Worm (Caenorhabditis elegans) whole organism, midembryonic: ENCODE data around the gene C39D10.11.

Source experiments
- T22C8.4 ChIP-seq: fragments of 200-800 bp; sonication (Bioruptor generic); IDR thresholded peaks from 2 replicates; pipeline ENCODE4 v1.3.6; 2022; ENCODE audit warnings: missing genetic modification characterization, missing compliant biosample characterization
- cog-1 ChIP-seq: sonication (generic microtip); optimal IDR thresholded peaks from 2 replicates; lab custom pipeline; 2016; ENCODE audit warnings: missing genetic modification characterization, missing compliant biosample characterization
- flt-1 ChIP-seq: fragments of 200-800 bp; sonication (Bioruptor generic); IDR thresholded peaks from 2 replicates; pipeline ENCODE4 v1.3.6; 2022; ENCODE audit warnings: missing genetic modification characterization, missing compliant biosample characterization
- klf-2 ChIP-seq: fragments of 200-800 bp; sonication (Bioruptor generic); conservative IDR thresholded peaks from 2 replicates; pipeline ENCODE4 v1.3.6; 2022; ENCODE audit warnings: missing genetic modification reagents, missing genetic modification characterization, missing compliant biosample characterization
- med-1 ChIP-seq: sonication (generic microtip); optimal IDR thresholded peaks from 2 replicates; lab custom pipeline; 2017; ENCODE audit warnings: missing genetic modification characterization, mild to moderate bottlenecking, missing compliant biosample characterization, antibody characterized with exemption, missing genetic modification reagents; ENCODE audit not compliant: insufficient read depth
- ref-1 ChIP-seq: fragments of 200-800 bp; sonication (Bioruptor generic); conservative IDR thresholded peaks from 2 replicates; pipeline ENCODE4 v1.3.6; 2022; ENCODE audit warnings: missing genetic modification reagents, missing genetic modification characterization, missing compliant biosample characterization
- tab-1 ChIP-seq: fragments of 200-800 bp; sonication (Bioruptor generic); IDR thresholded peaks from 2 replicates; pipeline ENCODE4 v1.3.6; 2022; ENCODE audit warnings: missing genetic modification characterization, missing compliant biosample characterization
- ztf-23 ChIP-seq: fragments of 200-800 bp; sonication (Bioruptor generic); IDR thresholded peaks from 2 replicates; pipeline ENCODE4 v1.3.6; 2022; ENCODE audit warnings: missing genetic modification reagents, missing genetic modification characterization, missing compliant biosample characterization
- ztf-29 ChIP-seq: fragments of 200-800 bp; sonication (Bioruptor generic); IDR thresholded peaks from 2 replicates; pipeline ENCODE4 v1.3.6; 2022; ENCODE audit warnings: missing genetic modification reagents, missing genetic modification characterization, missing compliant biosample characterization

C39D10.11 gene

DNA sequence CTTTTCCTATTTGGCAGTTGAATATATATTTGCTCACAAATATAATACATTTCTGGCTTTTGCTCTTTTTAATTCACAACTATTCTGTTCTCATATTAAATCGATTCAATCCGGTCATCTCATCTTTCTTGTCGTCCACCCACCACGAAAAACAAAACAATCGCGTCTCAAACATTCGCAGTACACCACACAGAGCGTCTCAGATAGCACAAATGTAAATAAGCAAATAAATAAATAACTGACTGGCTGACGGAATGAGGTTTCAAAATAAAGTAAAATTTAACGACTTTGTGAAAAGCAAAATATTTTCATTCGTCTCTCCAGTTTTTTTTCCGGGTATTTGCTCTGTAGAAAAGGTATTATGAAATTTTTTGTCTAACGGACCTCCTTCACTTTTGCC lies 50.6 kb downstream of the C39D10.11 start:
- no peak for TF ChIP-seq ztf-29 (GFP tag; lab: Robert Waterston, UW)
- TF ChIP-seq flt-1 (GFP tag; lab: Robert Waterston, UW), result no peak
- TF ChIP-seq cog-1 (tag; lab: Kevin White, UChicago), result no peak

DNA sequence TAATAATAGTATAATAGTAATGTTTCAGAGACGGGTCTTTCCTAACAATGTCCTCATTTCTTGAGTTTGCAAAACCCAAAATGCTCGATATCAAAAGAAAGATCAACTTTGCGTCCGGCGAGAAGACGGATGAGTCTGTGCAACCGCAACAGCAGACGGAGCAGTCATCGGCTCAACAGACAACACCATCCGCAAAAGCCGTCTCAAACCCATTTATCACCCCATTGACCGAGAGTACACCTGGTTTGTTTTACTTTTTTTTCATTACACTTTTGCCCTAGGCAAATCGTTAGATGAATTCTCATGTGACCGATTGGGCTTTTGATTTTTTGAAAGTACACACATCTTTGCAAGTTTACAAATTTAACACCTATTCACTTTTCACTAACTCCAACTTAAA lies 51.3 kb downstream of the C39D10.11 start, which contains the start of gene dct-1:
TSS of gene dct-1 (plus strand) at position 27 of the 400 bp plus-strand sequence.
- no peak for TF ChIP-seq ztf-29 (GFP tag; lab: Robert Waterston, UW)
- no peak for TF ChIP-seq klf-2 (GFP tag; lab: Robert Waterston, UW)
- TF ChIP-seq med-1, result no peak
- TF ChIP-seq tab-1 (GFP tag; lab: Robert Waterston, UW), result no peak
- no peak for TF ChIP-seq ztf-23 (GFP tag; lab: Robert Waterston, UW)
- TF ChIP-seq T22C8.4 (GFP tag; lab: Robert Waterston, UW), result no peak
- no peak for TF ChIP-seq cog-1 (tag; lab: Kevin White, UChicago)
- TF ChIP-seq flt-1 (GFP tag; lab: Robert Waterston, UW), result no peak
- TF ChIP-seq ref-1 (GFP tag; lab: Robert Waterston, UW), result no peak
